Fruit fly (Drosophila melanogaster) whole organism, wandering third instar larva: ENCODE data around the gene CG11562.

Source experiments
- Abd-B ChIP-seq: fragments of >200 bp; optimal IDR thresholded peaks from 2 replicates; lab custom pipeline; 2017; ENCODE audit warnings: missing biosample characterization, missing genetic modification characterization
- CrebA ChIP-seq: fragments of 200-800 bp; sonication (Bioruptor generic); optimal IDR thresholded peaks from 2 replicates; lab custom pipeline; 2016; ENCODE audit warnings: missing biosample characterization, mild to moderate bottlenecking, missing genetic modification characterization, borderline replicate concordance
- Dfd ChIP-seq: fragments of >200 bp; optimal IDR thresholded peaks from 2 replicates; lab custom pipeline; 2017; ENCODE audit warnings: missing biosample characterization, missing genetic modification characterization
- GATAd ChIP-seq: sonication (Bioruptor generic); optimal IDR thresholded peaks from 2 replicates; lab custom pipeline; 2016; ENCODE audit warnings: missing biosample characterization, missing genetic modification characterization
- Myc ChIP-seq: fragments of >200 bp; optimal IDR thresholded peaks from 2 replicates; lab custom pipeline; 2017
- OdsH ChIP-seq: fragments of 200-800 bp; sonication (Bioruptor generic); optimal IDR thresholded peaks from 2 replicates; lab custom pipeline; 2016; ENCODE audit warnings: missing biosample characterization, mild to moderate bottlenecking, missing genetic modification characterization
- br ChIP-seq: fragments of 200-800 bp; sonication (Bioruptor generic); optimal IDR thresholded peaks from 2 replicates; lab custom pipeline; 2016; ENCODE audit warnings: missing biosample characterization, missing genetic modification characterization
- brk ChIP-seq: fragments of 200-800 bp; sonication (Bioruptor generic); optimal IDR thresholded peaks from 2 replicates; lab custom pipeline; 2016; ENCODE audit warnings: missing biosample characterization, mild to moderate bottlenecking, missing genetic modification characterization
- dmrt93B ChIP-seq: fragments of 200-800 bp; sonication (Bioruptor generic); optimal IDR thresholded peaks from 2 replicates; lab custom pipeline; 2018; ENCODE audit warnings: missing biosample characterization, mild to moderate bottlenecking, missing genetic modification characterization
- fru ChIP-seq: fragments of 200-800 bp; sonication (Bioruptor generic); optimal IDR thresholded peaks from 3 replicates; lab custom pipeline; 2016; ENCODE audit warnings: missing biosample characterization, mild to moderate bottlenecking, missing genetic modification characterization
- psq ChIP-seq: fragments of 200-800 bp; sonication (Bioruptor generic); optimal IDR thresholded peaks from 3 replicates; lab custom pipeline; 2017; ENCODE audit warnings: missing biosample characterization, mild to moderate bottlenecking, missing genetic modification characterization, moderate library complexity
- sage ChIP-seq: fragments of 200-800 bp; sonication (Bioruptor generic); optimal IDR thresholded peaks from 2 replicates; lab custom pipeline; 2016; ENCODE audit warnings: missing biosample characterization, mild to moderate bottlenecking, missing genetic modification characterization

DNA sequence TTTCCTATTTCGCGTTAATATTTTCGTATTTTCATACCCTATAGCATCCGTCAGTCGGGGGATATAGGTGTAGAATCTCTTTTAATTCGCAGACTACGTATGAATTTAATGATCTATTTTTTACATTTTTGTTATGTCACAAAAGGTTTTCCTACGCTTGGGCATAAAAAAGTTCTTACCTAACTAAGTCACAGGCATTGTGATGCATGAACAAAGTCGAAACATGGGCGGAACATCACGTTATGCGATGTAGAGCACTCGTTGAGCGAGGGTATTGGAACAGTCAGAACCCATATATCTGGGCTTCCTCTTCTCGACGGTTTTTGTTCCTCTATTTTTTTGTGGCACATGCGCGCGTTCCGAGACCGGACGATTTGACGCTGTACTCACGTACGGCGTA lies 17.0 kb downstream of the CG11562 start:
- TF ChIP-seq Myc (lab: Kevin White, UChicago) (no peak), fru (no peak), CrebA (GFP tag; lab: Kevin White, UChicago) (no peak), GATAd (no peak), dmrt93B (GFP tag; lab: Kevin White, UChicago) (no peak), OdsH (GFP tag; lab: Kevin White, UChicago) (no peak), sage (GFP tag; lab: Kevin White, UChicago) (no peak), psq (GFP tag; lab: Kevin White, UChicago) (no peak), br (GFP tag; lab: Kevin White, UChicago) (no peak), brk (GFP tag; lab: Kevin White, UChicago) (no peak), Dfd (GFP tag; lab: Kevin White, UChicago) (no peak), Abd-B (GFP tag; lab: Kevin White, UChicago) (no peak)
